Fruit fly (Drosophila melanogaster) whole organism, embryonic: ENCODE results near the gene peb.

Source experiments
- Atf3 ChIP-seq: fragments of 200-800 bp; sonication (Bioruptor generic); optimal IDR thresholded peaks from 3 replicates; lab custom pipeline; 2016; ENCODE audit warnings: missing biosample characterization, missing genetic modification characterization
- CG10565 ChIP-seq: fragments of 200-800 bp; sonication (Bioruptor generic); optimal IDR thresholded peaks from 3 replicates; lab custom pipeline; 2016; ENCODE audit warnings: missing biosample characterization, mild to moderate bottlenecking, missing genetic modification characterization
- CG12744 ChIP-seq: fragments of 200-800 bp; sonication (Bioruptor generic); optimal IDR thresholded peaks from 2 replicates; lab custom pipeline; 2016; ENCODE audit warnings: missing biosample characterization, missing genetic modification characterization
- CG13296 ChIP-seq: fragments of 200-800 bp; sonication (Bioruptor generic); optimal IDR thresholded peaks from 3 replicates; lab custom pipeline; 2018; ENCODE audit warnings: missing biosample characterization, mild to moderate bottlenecking, missing genetic modification characterization
- CG13894 ChIP-seq: fragments of 200-800 bp; sonication (Bioruptor generic); optimal IDR thresholded peaks from 3 replicates; lab custom pipeline; 2018; ENCODE audit warnings: missing biosample characterization, mild to moderate bottlenecking, missing genetic modification characterization, moderate library complexity
- CG1832 ChIP-seq: fragments of 200-800 bp; sonication (Bioruptor generic); optimal IDR thresholded peaks from 2 replicates; lab custom pipeline; 2017; ENCODE audit warnings: missing biosample characterization, mild to moderate bottlenecking, missing genetic modification characterization, inconsistent platforms
- CG31224 ChIP-seq: fragments of 200-800 bp; sonication (Bioruptor generic); IDR thresholded peaks from 2 replicates; pipeline ENCODE4 v1.3.6; 2022; ENCODE audit warnings: missing biosample characterization, missing genetic modification characterization
- CG31441 ChIP-seq: fragments of 200-800 bp; sonication (Bioruptor generic); IDR thresholded peaks from 2 replicates; pipeline ENCODE4 v1.3.6; 2022; ENCODE audit warnings: missing biosample characterization, missing genetic modification characterization
- CG34422 ChIP-seq: fragments of 200-800 bp; sonication (Bioruptor generic); IDR thresholded peaks from 3 replicates; pipeline ENCODE4 v1.3.6; 2022; ENCODE audit warnings: missing biosample characterization, missing genetic modification characterization
- Dref ChIP-seq: fragments of 200-800 bp; sonication (Bioruptor generic); IDR thresholded peaks from 2 replicates; pipeline ENCODE4 v1.3.6; 2022; ENCODE audit warnings: missing biosample characterization, missing genetic modification characterization
- H2.0 ChIP-seq: fragments of 200-800 bp; sonication (Bioruptor generic); IDR thresholded peaks from 2 replicates; pipeline ENCODE4 v1.3.6; 2022; ENCODE audit warnings: missing biosample characterization, missing genetic modification characterization
- Med ChIP-seq: fragments of 200-800 bp; sonication (Bioruptor generic); peaks from one replicate; lab custom pipeline; 2016; ENCODE audit warnings: missing biosample characterization, missing genetic modification characterization, mild to moderate bottlenecking, inconsistent platforms, moderate library complexity
- Nf-YC ChIP-seq: fragments of 200-800 bp; optimal IDR thresholded peaks from 3 replicates; lab custom pipeline; 2019; ENCODE audit warnings: missing biosample characterization, mild to moderate bottlenecking, missing genetic modification characterization, moderate library complexity
- Ssrp ChIP-seq: fragments of 200-800 bp; sonication (Bioruptor generic); optimal IDR thresholded peaks from 2 replicates; lab custom pipeline; 2018; ENCODE audit warnings: missing biosample characterization, mild to moderate bottlenecking, missing genetic modification characterization, moderate library complexity
- abd-A ChIP-seq: fragments of 200-800 bp; sonication (Bioruptor generic); optimal IDR thresholded peaks from 3 replicates; lab custom pipeline; 2019; ENCODE audit warnings: missing biosample characterization, mild to moderate bottlenecking, missing genetic modification characterization, moderate library complexity
- bowl ChIP-seq: fragments of 200-800 bp; sonication (Bioruptor generic); IDR thresholded peaks from 2 replicates; pipeline ENCODE4 v1.3.6; 2022; ENCODE audit warnings: missing biosample characterization, missing genetic modification characterization
- chinmo ChIP-seq: fragments of 200-800 bp; sonication (Bioruptor generic); IDR thresholded peaks from 4 replicates; pipeline ENCODE4 v1.3.6; 2022; ENCODE audit warnings: missing biosample characterization, missing genetic modification characterization; ENCODE audit not compliant: partially characterized antibody
- crol ChIP-seq: fragments of 200-800 bp; sonication (Bioruptor generic); IDR thresholded peaks from 2 replicates; pipeline ENCODE4 v1.3.6; 2022; ENCODE audit warnings: missing biosample characterization, missing genetic modification characterization
- gfzf ChIP-seq: fragments of 200-800 bp; sonication (Bioruptor generic); optimal IDR thresholded peaks from 2 replicates; lab custom pipeline; 2016; ENCODE audit warnings: missing biosample characterization, mild to moderate bottlenecking, missing genetic modification characterization, moderate library complexity
- ind ChIP-seq: fragments of 200-800 bp; sonication (Bioruptor generic); optimal IDR thresholded peaks from 3 replicates; lab custom pipeline; 2016; ENCODE audit warnings: missing biosample characterization, missing genetic modification characterization
- mam ChIP-seq: fragments of 200-800 bp; sonication (Bioruptor generic); optimal IDR thresholded peaks from 3 replicates; lab custom pipeline; 2016; ENCODE audit warnings: missing biosample characterization, missing genetic modification characterization
- oc ChIP-seq: fragments of 200-800 bp; sonication (Bioruptor generic); optimal IDR thresholded peaks from 2 replicates; lab custom pipeline; 2018; ENCODE audit warnings: missing biosample characterization, mild to moderate bottlenecking, missing genetic modification characterization, moderate library complexity
- run ChIP-seq: fragments of 200-800 bp; sonication (Bioruptor generic); optimal IDR thresholded peaks from 3 replicates; lab custom pipeline; 2018; ENCODE audit warnings: missing biosample characterization, mild to moderate bottlenecking, missing genetic modification characterization
- sd ChIP-seq: fragments of 200-800 bp; sonication (Bioruptor generic); optimal IDR thresholded peaks from 3 replicates; lab custom pipeline; 2018; ENCODE audit warnings: missing biosample characterization, mild to moderate bottlenecking, missing genetic modification characterization, moderate library complexity
- tgo ChIP-seq: fragments of 200-800 bp; sonication (Bioruptor generic); IDR thresholded peaks from 3 replicates; pipeline ENCODE4 v1.3.6; 2022; ENCODE audit warnings: missing biosample characterization, missing genetic modification characterization
- ttk ChIP-seq: fragments of 200-800 bp; sonication (Bioruptor generic); IDR thresholded peaks from 2 replicates; pipeline ENCODE4 v2.1.2; 2022; ENCODE audit warnings: missing biosample characterization, missing genetic modification characterization
- unpg ChIP-seq: fragments of 200-800 bp; sonication (Bioruptor generic); optimal IDR thresholded peaks from 3 replicates; lab custom pipeline; 2018; ENCODE audit warnings: missing biosample characterization, mild to moderate bottlenecking, missing genetic modification characterization, moderate library complexity
- zfh2 ChIP-seq: fragments of 200-800 bp; sonication (Bioruptor generic); optimal IDR thresholded peaks from 2 replicates; lab custom pipeline; 2016; ENCODE audit warnings: missing biosample characterization, missing genetic modification characterization

The peb gene

dm6 chrX:4671194-4671626 is 53.8 kb downstream of the peb start (continued):
- TF ChIP-seq CG31224 (GFP tag; lab: Robert Waterston, UW) (no peak), CG13296 (no peak), Dref (GFP tag; lab: Robert Waterston, UW) (no peak), H2.0 (GFP tag; lab: Robert Waterston, UW) (no peak), run (no peak), unpg (GFP tag; lab: Kevin White, UChicago) (no peak), ttk (GFP tag; lab: Robert Waterston, UW) (no peak), tgo (GFP tag; lab: Robert Waterston, UW) (no peak), Nf-YC (tag; lab: Kevin White, UChicago) (peak; percentile 68), CG10565 (no peak), CG12744 (GFP tag; lab: Kevin White, UChicago) (no peak), bowl (no peak), gfzf (GFP tag; lab: Kevin White, UChicago) (no peak), zfh2 (GFP tag; lab: Kevin White, UChicago) (no peak), Atf3 (GFP tag; lab: Kevin White, UChicago) (no peak), CG31441 (GFP tag; lab: Robert Waterston, UW) (no peak), ind (GFP tag; lab: Kevin White, UChicago) (no peak), abd-A (tag; lab: Kevin White, UChicago) (peak; percentile 98), Med (peak; percentile 19), CG34422 (GFP tag; lab: Robert Waterston, UW) (peak; percentile 64; the same call in 1 of the 3 replicates), CG13894 (tag; lab: Kevin White, UChicago) (peak; percentile 34), oc (tag; lab: Kevin White, UChicago) (peak; percentile 14), CG1832 (GFP tag; lab: Kevin White, UChicago) (no peak), mam (GFP tag; lab: Kevin White, UChicago) (no peak), chinmo (0 out of 4 replicates have a peak, but pooled peaks have one; percentile 62), sd (tag; lab: Kevin White, UChicago) (peak; percentile 20)
- TF ChIP-seq, all 482 proteins: peak for 16

- TF ChIP-seq Med (peak; percentile 15), Ssrp (no peak), crol (GFP tag; lab: Robert Waterston, UW) (0 out of 2 replicates have a peak, but pooled peaks have one; percentile 7)
- TF ChIP-seq, all 482 proteins: peak for 2
Observed at dm6 chrX:4675054-4675453, 57.7 kb downstream of the peb start.
